Worm (Caenorhabditis elegans): Measurements from ENCODE around the gene zip-8.

The zip-8 gene

DNA sequence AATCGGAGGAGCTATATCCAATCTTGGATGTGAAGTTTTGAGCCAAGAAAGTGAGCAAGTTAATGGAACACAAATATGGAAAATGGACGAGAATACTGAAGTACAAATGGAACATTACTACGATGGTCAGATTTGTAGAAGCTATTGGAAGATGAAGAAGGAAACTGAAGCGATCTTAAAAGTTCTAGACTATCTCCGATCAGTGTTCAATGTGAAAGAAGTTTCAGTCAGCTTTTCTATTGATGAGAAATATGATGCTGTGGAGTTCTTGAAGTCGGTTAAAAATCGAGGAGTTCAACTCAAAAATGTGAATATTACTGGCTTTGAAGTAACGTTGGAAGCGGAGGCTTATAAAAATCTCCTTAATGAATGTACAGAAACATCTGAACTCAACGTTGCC, 20.3 kb downstream of the zip-8 start:
- TF ChIP-seq unc-62 (GFP tag; optimal IDR thresholded peaks at IDR 0.05) (no peak), mls-2 (tag; optimal IDR thresholded peaks at IDR 0.05) (no peak), zip-8 (tag; optimal IDR thresholded peaks at IDR 0.05) (no peak), nhr-237 (tag; optimal IDR thresholded peaks at IDR 0.05) (no peak), nhr-76 (tag; optimal IDR thresholded peaks at IDR 0.05) (no peak), ztf-11 (tag; optimal IDR thresholded peaks at IDR 0.05) (no peak), ceh-43 (GFP tag; optimal IDR thresholded peaks at IDR 0.05) (no peak), ceh-39 (tag; optimal IDR thresholded peaks at IDR 0.05) (no peak)

- no peak for TF ChIP-seq hlh-1 (tag; optimal IDR thresholded peaks at IDR 0.05)
- TF ChIP-seq mab-5 (tag; optimal IDR thresholded peaks at IDR 0.05), result no peak
- TF ChIP-seq sptf-1 (tag; optimal IDR thresholded peaks at IDR 0.05), result no peak
- TF ChIP-seq bed-3 (GFP tag; optimal IDR thresholded peaks at IDR 0.05), result no peak
- TF ChIP-seq mep-1 (tag; optimal IDR thresholded peaks at IDR 0.05), result no peak
- TF ChIP-seq lsy-2 (tag; optimal IDR thresholded peaks at IDR 0.05), result no peak
- no peak for TF ChIP-seq flh-1 (GFP tag; optimal IDR thresholded peaks at IDR 0.05)
- no peak for TF ChIP-seq nhr-237 (tag; optimal IDR thresholded peaks at IDR 0.05)
- no peak for TF ChIP-seq ztf-11 (tag; optimal IDR thresholded peaks at IDR 0.05)
- TF ChIP-seq pha-4 (tag; optimal IDR thresholded peaks at IDR 0.05), result no peak
- no peak for TF ChIP-seq elt-1 (tag; optimal IDR thresholded peaks at IDR 0.05; ENCODE audit: borderline replicate concordance, insufficient read depth)
- TF ChIP-seq nhr-28 (tag; optimal IDR thresholded peaks at IDR 0.05), result no peak
- TF ChIP-seq unc-120 (tag; optimal IDR thresholded peaks at IDR 0.05; ENCODE audit: poor library complexity, severe bottlenecking), result no peak
- TF ChIP-seq sem-2 (GFP tag; optimal IDR thresholded peaks at IDR 0.05), result no peak
- no peak for TF ChIP-seq nhr-2 (tag; optimal IDR thresholded peaks at IDR 0.05)
- TF ChIP-seq lin-13 (tag; optimal IDR thresholded peaks at IDR 0.05), result no peak
- TF ChIP-seq nhr-12 (tag; optimal IDR thresholded peaks at IDR 0.05), result no peak
- no peak for TF ChIP-seq tbx-8 (GFP tag; optimal IDR thresholded peaks at IDR 0.05)
- no peak for TF ChIP-seq lin-32 (GFP tag; optimal IDR thresholded peaks at IDR 0.05)
Observed at ce11 chrIII:6500032-6500564, 21.3 kb downstream of the zip-8 start, which contains the start of gene F23F12.3. F23F12.3 (plus strand) TSS chrIII:6500514.

DNA sequence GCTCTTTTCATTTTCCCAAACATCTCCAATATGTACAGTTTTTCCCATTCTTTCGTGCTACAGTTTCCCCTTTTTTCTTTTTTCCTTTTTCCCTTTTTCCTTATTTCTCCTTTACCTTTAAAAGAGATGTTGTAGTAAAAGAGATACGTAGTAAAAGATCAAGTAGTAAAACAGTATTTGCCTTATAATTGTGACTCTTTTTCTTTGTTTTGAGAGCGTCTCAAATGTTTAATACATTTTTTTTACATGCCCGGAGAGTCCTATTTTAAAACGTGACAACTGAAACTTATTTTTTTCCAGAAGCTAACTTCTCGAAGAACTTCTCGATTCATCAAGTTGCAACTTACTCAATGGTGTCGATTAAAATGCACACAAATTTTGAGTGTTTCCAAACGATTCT, 29.1 kb downstream of the zip-8 start, which contains the start of gene F23F12.12:
TSS of gene F23F12.12 (plus strand) at position 301 of the 400 bp plus-strand sequence.
- no peak for TF ChIP-seq ham-2 (GFP tag; optimal IDR thresholded peaks at IDR 0.05)
- TF ChIP-seq unc-62 (GFP tag; optimal IDR thresholded peaks at IDR 0.05), result no peak
- no peak for TF ChIP-seq blmp-1 (tag; optimal IDR thresholded peaks at IDR 0.05)
- no peak for TF ChIP-seq mls-2 (tag; optimal IDR thresholded peaks at IDR 0.05)
- TF ChIP-seq zip-8 (tag; optimal IDR thresholded peaks at IDR 0.05), result no peak
- no peak for TF ChIP-seq unc-39 (tag; optimal IDR thresholded peaks at IDR 0.05)

DNA sequence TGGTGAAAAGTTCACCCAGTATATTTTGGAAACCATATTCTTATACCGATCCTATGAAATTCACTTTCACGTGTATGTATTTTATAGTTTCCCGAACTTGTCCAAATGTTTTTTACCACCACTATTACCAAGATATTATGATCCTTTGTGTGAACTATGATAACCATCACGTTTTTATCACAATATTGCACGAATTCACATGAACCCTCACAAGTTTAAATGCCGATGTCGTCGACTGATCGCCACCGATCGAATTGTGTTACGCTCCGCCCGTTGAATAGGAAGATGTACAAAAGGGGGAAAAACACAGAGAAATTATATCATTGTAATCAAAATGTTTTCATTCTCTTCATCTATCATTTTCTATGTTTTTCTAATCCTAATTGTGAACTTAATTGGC, 29.6 kb downstream of the zip-8 start:
- TF ChIP-seq mls-2 (tag; optimal IDR thresholded peaks at IDR 0.05), result no peak
- no peak for TF ChIP-seq elt-1 (tag; optimal IDR thresholded peaks at IDR 0.05; ENCODE audit: borderline replicate concordance, insufficient read depth)
- no peak for TF ChIP-seq lin-32 (GFP tag; optimal IDR thresholded peaks at IDR 0.05)
- no peak for TF ChIP-seq nhr-12 (tag; optimal IDR thresholded peaks at IDR 0.05)
- TF ChIP-seq M03D4.4 (tag; optimal IDR thresholded peaks at IDR 0.05), result no peak
- no peak for TF ChIP-seq ceh-43 (GFP tag; optimal IDR thresholded peaks at IDR 0.05)
- no peak for TF ChIP-seq unc-62 (GFP tag; optimal IDR thresholded peaks at IDR 0.05)
- TF ChIP-seq nhr-28 (tag; optimal IDR thresholded peaks at IDR 0.05), result no peak

- TF ChIP-seq ces-1 (GFP tag; optimal IDR thresholded peaks at IDR 0.05) (no peak), ceh-83 (GFP tag; optimal IDR thresholded peaks at IDR 0.05) (no peak), nhr-12 (tag; optimal IDR thresholded peaks at IDR 0.05) (no peak), cnd-1 (tag; optimal IDR thresholded peaks at IDR 0.05) (no peak), mep-1 (tag; optimal IDR thresholded peaks at IDR 0.05) (no peak), ztf-11 (tag; optimal IDR thresholded peaks at IDR 0.05) (no peak), mab-5 (tag; optimal IDR thresholded peaks at IDR 0.05) (no peak), ceh-39 (tag; optimal IDR thresholded peaks at IDR 0.05) (no peak), tbx-8 (GFP tag; optimal IDR thresholded peaks at IDR 0.05) (no peak)
Observed at ce11 chrIII:6509301-6509700, 30.5 kb downstream of the zip-8 start.

Data from whole organism, mixed stage, embryonic.